Worm (Caenorhabditis elegans): ENCODE data around the gene F08D12.12.

F08D12.12 gene

ce11 chrII:2830144-2830543, 43.3 kb upstream of the F08D12.12 start:
- TF ChIP-seq lin-13 (GFP tag; optimal IDR thresholded peaks at IDR 0.05), result no peak
- no peak for TF ChIP-seq nhr-10 (tag; optimal IDR thresholded peaks at IDR 0.05)
- no peak for TF ChIP-seq nhr-21 (tag; optimal IDR thresholded peaks at IDR 0.05)
- TF ChIP-seq unc-39 (tag; optimal IDR thresholded peaks at IDR 0.05), result no peak
- TF ChIP-seq mdl-1 (tag; optimal IDR thresholded peaks at IDR 0.05), result no peak
- TF ChIP-seq lin-39 (tag; optimal IDR thresholded peaks at IDR 0.05), result no peak
- no peak for TF ChIP-seq aly-2 (tag; optimal IDR thresholded peaks at IDR 0.05)
- no peak for TF ChIP-seq egl-27 (tag; optimal IDR thresholded peaks at IDR 0.05)
- no peak for TF ChIP-seq snpc-4 (tag; optimal IDR thresholded peaks at IDR 0.05)
- TF ChIP-seq mbf-1 (tag; optimal IDR thresholded peaks at IDR 0.05), result no peak
- no peak for TF ChIP-seq lin-11 (tag; optimal IDR thresholded peaks at IDR 0.05)

ce11 chrII:2829482-2829881, 42.6 kb upstream of the F08D12.12 start:
- no peak for TF ChIP-seq nhr-77 (tag; optimal IDR thresholded peaks at IDR 0.05)
- no peak for TF ChIP-seq nhr-11 (tag; optimal IDR thresholded peaks at IDR 0.05)
- no peak for TF ChIP-seq alr-1 (tag; optimal IDR thresholded peaks at IDR 0.05)
- TF ChIP-seq snpc-4 (tag; optimal IDR thresholded peaks at IDR 0.05), result no peak
- no peak for TF ChIP-seq nhr-6 (tag; optimal IDR thresholded peaks at IDR 0.05)
- TF ChIP-seq sma-9 (GFP tag; optimal IDR thresholded peaks at IDR 0.05), result no peak
- TF ChIP-seq sma-9 (tag; optimal IDR thresholded peaks at IDR 0.05), result no peak
- TF ChIP-seq ceh-16 (tag; optimal IDR thresholded peaks at IDR 0.05), result no peak
- no peak for TF ChIP-seq ceh-82 (tag; optimal IDR thresholded peaks at IDR 0.05)
- no peak for TF ChIP-seq ZK546.5 (tag; optimal IDR thresholded peaks at IDR 0.05)
- TF ChIP-seq nhr-129 (tag; optimal IDR thresholded peaks at IDR 0.05), result no peak
- TF ChIP-seq nhr-21 (tag; optimal IDR thresholded peaks at IDR 0.05), result no peak
- TF ChIP-seq unc-62 (GFP tag; optimal IDR thresholded peaks at IDR 0.05), result no peak
- TF ChIP-seq F13H6.1 (tag; optimal IDR thresholded peaks at IDR 0.05), result no peak
- TF ChIP-seq lsy-2 (tag; optimal IDR thresholded peaks at IDR 0.05), result no peak

ce11 chrII:2827859-2828403, 41.0 kb upstream of the F08D12.12 start, which contains the start of gene K12H6.8:
Gene K12H6.8, plus strand, starts transcription at chrII:2827896.
- TF ChIP-seq dmd-4 (tag; optimal IDR thresholded peaks at IDR 0.05) (no peak), mdl-1 (tag; optimal IDR thresholded peaks at IDR 0.05) (no peak), mab-5 (tag; optimal IDR thresholded peaks at IDR 0.05) (no peak), blmp-1 (tag; optimal IDR thresholded peaks at IDR 0.05; ENCODE audit: insufficient read depth) (no peak), unc-39 (tag; optimal IDR thresholded peaks at IDR 0.05) (no peak), unc-55 (GFP tag; optimal IDR thresholded peaks at IDR 0.05) (no peak), lin-39 (tag; optimal IDR thresholded peaks at IDR 0.05) (no peak), nhr-21 (tag; optimal IDR thresholded peaks at IDR 0.05) (no peak)

DNA sequence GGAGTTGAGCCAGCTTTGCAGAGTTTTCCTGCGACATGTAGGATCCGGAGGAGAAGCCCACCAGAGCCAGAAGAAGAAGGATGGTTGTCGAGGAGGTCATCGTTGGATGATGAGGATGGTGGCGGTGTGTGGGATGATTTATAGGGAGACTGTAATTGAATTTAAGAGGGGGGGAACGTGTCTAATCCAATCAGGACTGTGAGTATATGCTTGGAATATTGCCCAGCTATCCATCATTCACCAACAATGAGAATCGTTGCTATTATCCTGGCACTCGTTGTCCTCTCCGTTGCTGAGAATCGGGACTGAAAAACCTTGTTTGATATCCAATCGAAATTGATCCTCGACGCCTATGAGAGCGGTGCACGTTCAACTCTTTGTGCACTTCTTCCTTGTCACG, 39.2 kb upstream of the F08D12.12 start, which contains the start of gene K12H6.5:
Gene K12H6.5 (minus strand): TSS at position 101 of the 400 bp plus-strand sequence.
- TF ChIP-seq skn-1 (tag; optimal IDR thresholded peaks at IDR 0.05) (no peak), mab-5 (tag; optimal IDR thresholded peaks at IDR 0.05) (no peak), crh-2 (tag; optimal IDR thresholded peaks at IDR 0.05) (no peak), elt-3 (tag; optimal IDR thresholded peaks at IDR 0.05) (no peak), zag-1 (tag; optimal IDR thresholded peaks at IDR 0.05) (no peak), snpc-4 (tag; optimal IDR thresholded peaks at IDR 0.05) (no peak), lin-13 (GFP tag; optimal IDR thresholded peaks at IDR 0.05) (no peak)

DNA sequence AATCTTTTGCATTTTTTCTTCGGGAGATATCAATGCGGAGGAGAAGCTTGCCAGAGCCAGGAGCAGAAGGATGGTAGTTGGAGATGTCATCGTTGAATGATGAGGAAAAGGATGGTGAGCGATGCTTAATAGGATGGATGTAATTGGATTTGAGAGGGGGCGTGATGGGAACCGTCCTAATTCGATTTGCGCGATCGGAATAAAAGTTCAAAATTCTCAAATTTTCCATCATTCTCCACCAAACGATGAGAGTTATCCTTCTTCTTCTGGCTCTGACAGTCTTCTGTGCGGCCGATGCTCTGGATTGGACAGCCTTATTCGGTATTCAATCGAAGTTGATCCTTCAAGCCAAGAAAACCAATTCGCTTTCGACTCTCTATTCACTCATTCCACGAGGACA, 37.3 kb upstream of the F08D12.12 start, which contains the start of the genes K12H6.4 and K12H6.9:
Gene K12H6.4 (minus strand): TSS at position 101 of the 400 bp plus-strand sequence.
Gene K12H6.9 (plus strand): TSS at position 236 of the 400 bp plus-strand sequence.
- no peak for TF ChIP-seq nhr-129 (tag; optimal IDR thresholded peaks at IDR 0.05)
- no peak for TF ChIP-seq sma-3 (GFP tag; optimal IDR thresholded peaks at IDR 0.05)
- no peak for TF ChIP-seq ztf-11 (tag; optimal IDR thresholded peaks at IDR 0.05)
- no peak for TF ChIP-seq nhr-23 (tag; optimal IDR thresholded peaks at IDR 0.05)
- no peak for TF ChIP-seq alr-1 (tag; optimal IDR thresholded peaks at IDR 0.05)
- TF ChIP-seq aly-2 (tag; optimal IDR thresholded peaks at IDR 0.05), result no peak
- TF ChIP-seq nhr-21 (tag; optimal IDR thresholded peaks at IDR 0.05), result no peak
- no peak for TF ChIP-seq nhr-77 (tag; optimal IDR thresholded peaks at IDR 0.05)
- no peak for TF ChIP-seq lin-39 (tag; optimal IDR thresholded peaks at IDR 0.05)
- no peak for TF ChIP-seq zag-1 (tag; optimal IDR thresholded peaks at IDR 0.05)

All from whole organism, L2 larva.